Worm (Caenorhabditis elegans) whole organism, mixed stage, embryonic: ENCODE measurements around the gene K08C7.7.
A peak's percentile ranks its signal among the peaks of the same experiment; 100 is the strongest.

ENCODE experiments used
- M03D4.4 ChIP-seq: sonication (generic microtip); optimal IDR thresholded peaks from 2 replicates; lab custom pipeline; 2017; ENCODE audit warnings: mild to moderate bottlenecking, missing genetic modification characterization, missing compliant biosample characterization
- bed-3 ChIP-seq: fragments of 200-800 bp; sonication (Bioruptor generic); optimal IDR thresholded peaks from 3 replicates; lab custom pipeline; 2018; ENCODE audit warnings: mild to moderate bottlenecking, missing genetic modification characterization, moderate library complexity, missing compliant biosample characterization
- blmp-1 ChIP-seq: fragments of 150-350 bp; optimal IDR thresholded peaks from 2 replicates; lab custom pipeline; 2014; ENCODE audit warnings: missing biosample characterization, missing genetic modification characterization
- ceh-39 ChIP-seq: fragments of 150-350 bp; optimal IDR thresholded peaks from 2 replicates; lab custom pipeline; 2014; ENCODE audit warnings: missing biosample characterization, missing genetic modification characterization
- ceh-83 ChIP-seq: fragments of 200-800 bp; sonication (Bioruptor generic); optimal IDR thresholded peaks from 2 replicates; lab custom pipeline; 2018; ENCODE audit warnings: mild to moderate bottlenecking, missing genetic modification characterization, missing compliant biosample characterization
- ces-1 ChIP-seq: fragments of 150-350 bp; optimal IDR thresholded peaks from 2 replicates; lab custom pipeline; 2014; ENCODE audit warnings: missing biosample characterization, missing genetic modification reagents, missing genetic modification characterization
- cnd-1 ChIP-seq: fragments of 200-800 bp; sonication (Bioruptor generic); optimal IDR thresholded peaks from 2 replicates; lab custom pipeline; 2018; ENCODE audit warnings: mild to moderate bottlenecking, missing genetic modification characterization, missing compliant biosample characterization
- elt-1 ChIP-seq: sonication (generic microtip); optimal IDR thresholded peaks from 2 replicates; lab custom pipeline; 2017; ENCODE audit warnings: missing genetic modification characterization, mild to moderate bottlenecking, missing compliant biosample characterization, antibody characterized with exemption, moderate library complexity, borderline replicate concordance; ENCODE audit not compliant: insufficient read depth
- elt-3 ChIP-seq: fragments of 150-350 bp; optimal IDR thresholded peaks from 2 replicates; lab custom pipeline; 2014; ENCODE audit warnings: missing biosample characterization, missing genetic modification characterization
- flh-1 ChIP-seq: fragments of 200-800 bp; sonication (Bioruptor generic); optimal IDR thresholded peaks from 2 replicates; lab custom pipeline; 2018; ENCODE audit warnings: mild to moderate bottlenecking, missing genetic modification characterization, moderate library complexity, missing compliant biosample characterization
- ham-2 ChIP-seq: fragments of 200-800 bp; sonication (Bioruptor generic); optimal IDR thresholded peaks from 2 replicates; lab custom pipeline; 2018; ENCODE audit warnings: mild to moderate bottlenecking, missing genetic modification characterization, missing compliant biosample characterization
- hlh-1 ChIP-seq: fragments of 150-350 bp; optimal IDR thresholded peaks from 2 replicates; lab custom pipeline; 2014; ENCODE audit warnings: missing biosample characterization, missing genetic modification reagents, missing genetic modification characterization
- lin-13 ChIP-seq: fragments of 150-350 bp; optimal IDR thresholded peaks from 2 replicates; lab custom pipeline; 2014; ENCODE audit warnings: missing biosample characterization, missing genetic modification characterization
- lin-32 ChIP-seq: fragments of 200-800 bp; sonication (Bioruptor generic); optimal IDR thresholded peaks from 2 replicates; lab custom pipeline; 2018; ENCODE audit warnings: mild to moderate bottlenecking, missing genetic modification characterization, missing compliant biosample characterization
- lsy-2 ChIP-seq: fragments of 150-350 bp; optimal IDR thresholded peaks from 2 replicates; lab custom pipeline; 2014; ENCODE audit warnings: missing biosample characterization, missing genetic modification characterization
- mab-5 ChIP-seq: fragments of 150-350 bp; optimal IDR thresholded peaks from 2 replicates; lab custom pipeline; 2014; ENCODE audit warnings: missing biosample characterization, missing genetic modification characterization
- mep-1 ChIP-seq: fragments of 150-350 bp; optimal IDR thresholded peaks from 2 replicates; lab custom pipeline; 2017; ENCODE audit warnings: missing biosample characterization, missing genetic modification reagents, missing genetic modification characterization, inconsistent platforms
- mls-2 ChIP-seq: sonication (generic microtip); optimal IDR thresholded peaks from 2 replicates; lab custom pipeline; 2016; ENCODE audit warnings: mild to moderate bottlenecking, missing genetic modification characterization, moderate library complexity, missing compliant biosample characterization
- nhr-2 ChIP-seq: fragments of 150-350 bp; optimal IDR thresholded peaks from 2 replicates; lab custom pipeline; 2014; ENCODE audit warnings: missing biosample characterization, missing genetic modification characterization
- nhr-237 ChIP-seq: fragments of 150-350 bp; optimal IDR thresholded peaks from 2 replicates; lab custom pipeline; 2014; ENCODE audit warnings: missing biosample characterization, missing genetic modification characterization
- nhr-28 ChIP-seq: fragments of 150-350 bp; optimal IDR thresholded peaks from 2 replicates; lab custom pipeline; 2014; ENCODE audit warnings: missing biosample characterization, missing genetic modification characterization
- nhr-76 ChIP-seq: sonication (generic microtip); optimal IDR thresholded peaks from 2 replicates; lab custom pipeline; 2017; ENCODE audit warnings: missing biosample characterization, missing genetic modification characterization
- pha-4 ChIP-seq: fragments of 150-350 bp; optimal IDR thresholded peaks from 2 replicates; lab custom pipeline; 2018; ENCODE audit warnings: missing biosample characterization, missing genetic modification reagents, missing genetic modification characterization
- sem-2 ChIP-seq: fragments of 200-800 bp; sonication (Bioruptor generic); optimal IDR thresholded peaks from 2 replicates; lab custom pipeline; 2018; ENCODE audit warnings: mild to moderate bottlenecking, missing genetic modification characterization, missing compliant biosample characterization
- snpc-4 ChIP-seq: fragments of 150-350 bp; optimal IDR thresholded peaks from 2 replicates; lab custom pipeline; 2014; ENCODE audit warnings: missing biosample characterization, missing genetic modification characterization
- sptf-1 ChIP-seq: sonication (generic microtip); optimal IDR thresholded peaks from 2 replicates; lab custom pipeline; 2017; ENCODE audit warnings: mild to moderate bottlenecking, missing genetic modification characterization, moderate library complexity, missing compliant biosample characterization
- tbx-8 ChIP-seq: fragments of 200-800 bp; sonication (Bioruptor generic); optimal IDR thresholded peaks from 2 replicates; lab custom pipeline; 2018; ENCODE audit warnings: mild to moderate bottlenecking, missing genetic modification characterization, moderate library complexity, missing compliant biosample characterization
- unc-120 ChIP-seq: sonication (generic microtip); optimal IDR thresholded peaks from 2 replicates; lab custom pipeline; 2017; ENCODE audit warnings: missing genetic modification characterization, missing compliant biosample characterization; ENCODE audit not compliant: poor library complexity, severe bottlenecking
- unc-39 ChIP-seq: fragments of 150-350 bp; optimal IDR thresholded peaks from 2 replicates; lab custom pipeline; 2014; ENCODE audit warnings: missing biosample characterization, missing genetic modification characterization
- unc-62 ChIP-seq: fragments of 150-350 bp; optimal IDR thresholded peaks from 2 replicates; lab custom pipeline; 2014; ENCODE audit warnings: missing biosample characterization, missing genetic modification reagents, missing genetic modification characterization
- ztf-11 ChIP-seq: fragments of 150-350 bp; optimal IDR thresholded peaks from 2 replicates; lab custom pipeline; 2014; ENCODE audit warnings: missing biosample characterization, missing genetic modification characterization

The K08C7.7 gene

DNA sequence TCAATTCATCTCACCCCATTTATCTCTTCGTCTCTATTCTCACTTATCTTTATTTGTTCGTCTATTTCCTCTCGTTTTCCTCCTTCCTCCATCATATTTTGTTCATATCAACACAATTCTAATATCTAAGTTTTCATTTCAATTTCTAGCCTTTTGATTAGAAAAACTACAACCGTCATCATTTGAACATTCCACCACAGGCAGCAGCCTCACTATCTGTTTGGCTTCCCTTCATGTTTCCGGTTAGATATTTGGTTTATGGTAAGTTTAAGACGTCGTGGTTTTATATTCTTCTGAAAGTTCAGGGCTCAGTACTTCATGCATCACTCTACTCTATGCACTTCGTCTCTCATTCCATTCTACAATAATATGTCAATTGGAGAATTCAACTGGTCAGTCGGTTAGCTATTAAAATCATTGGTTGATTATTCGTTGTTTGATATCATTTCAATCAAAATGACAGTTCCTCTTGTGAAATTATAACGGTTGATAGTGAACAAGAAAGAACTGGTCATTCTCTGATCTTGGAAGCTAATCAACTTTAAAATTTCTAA, 7.4 kb upstream of the K08C7.7 start, which contains the start of gene K08C7.1:
K08C7.1 (plus strand) TSS at position 43 of the 554 bp plus-strand sequence.
- no peak for TF ChIP-seq lin-32 (GFP tag; lab: Kevin White, UChicago)
- no peak for TF ChIP-seq pha-4 (tag; lab: Kevin White, UChicago)
- no peak for TF ChIP-seq mls-2 (tag; lab: Kevin White, UChicago)
- no peak for TF ChIP-seq M03D4.4 (tag; lab: Kevin White, UChicago)
- TF ChIP-seq ceh-39 = no peak
- TF ChIP-seq ces-1 (GFP tag; lab: Kevin White, UChicago) = no peak
- no peak for TF ChIP-seq unc-39 (tag; lab: Kevin White, UChicago)
- no peak for TF ChIP-seq cnd-1 (tag; lab: Kevin White, UChicago)
- no peak for TF ChIP-seq mep-1
- TF ChIP-seq unc-62 (GFP tag; lab: Kevin White, UChicago) = no peak
- no peak for TF ChIP-seq ztf-11 (tag; lab: Kevin White, UChicago)
- no peak for TF ChIP-seq tbx-8 (GFP tag; lab: Kevin White, UChicago)
- TF ChIP-seq sem-2 = no peak
- no peak for TF ChIP-seq lsy-2
- no peak for TF ChIP-seq ham-2 (GFP tag; lab: Kevin White, UChicago)
- no peak for TF ChIP-seq sptf-1
- TF ChIP-seq snpc-4 (tag; lab: Kevin White, UChicago) = no peak

DNA sequence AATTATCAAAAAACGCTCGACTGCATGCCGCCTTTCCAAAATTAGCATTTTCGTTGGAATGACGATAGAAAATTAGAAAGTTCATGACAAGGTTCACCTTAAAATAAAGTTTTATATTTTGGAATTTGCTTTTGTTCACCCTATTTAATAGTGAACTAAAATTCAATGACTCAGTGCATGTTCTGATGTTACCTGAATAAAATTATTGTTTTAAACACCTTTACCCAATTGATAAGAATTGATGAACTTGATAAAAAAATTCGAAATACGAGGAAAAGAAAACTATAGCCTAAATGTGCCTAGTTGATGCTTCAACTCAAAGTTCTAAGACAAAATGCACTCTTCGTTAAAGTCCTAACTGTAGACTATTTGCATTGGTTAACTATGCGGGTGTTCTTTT, 3.2 kb upstream of the K08C7.7 start:
- TF ChIP-seq nhr-28 (tag; lab: Kevin White, UChicago) (no peak), elt-3 (tag; lab: Kevin White, UChicago) (no peak), sptf-1 (no peak), pha-4 (tag; lab: Kevin White, UChicago) (no peak), lsy-2 (no peak), nhr-2 (tag; lab: Kevin White, UChicago) (no peak), ces-1 (GFP tag; lab: Kevin White, UChicago) (no peak), snpc-4 (tag; lab: Kevin White, UChicago) (no peak), ceh-39 (no peak), hlh-1 (tag; lab: Kevin White, UChicago) (no peak), tbx-8 (GFP tag; lab: Kevin White, UChicago) (no peak), mab-5 (tag; lab: Kevin White, UChicago) (no peak), sem-2 (no peak), cnd-1 (tag; lab: Kevin White, UChicago) (no peak), bed-3 (GFP tag; lab: Kevin White, UChicago) (no peak), unc-120 (no peak), elt-1 (no peak)

DNA sequence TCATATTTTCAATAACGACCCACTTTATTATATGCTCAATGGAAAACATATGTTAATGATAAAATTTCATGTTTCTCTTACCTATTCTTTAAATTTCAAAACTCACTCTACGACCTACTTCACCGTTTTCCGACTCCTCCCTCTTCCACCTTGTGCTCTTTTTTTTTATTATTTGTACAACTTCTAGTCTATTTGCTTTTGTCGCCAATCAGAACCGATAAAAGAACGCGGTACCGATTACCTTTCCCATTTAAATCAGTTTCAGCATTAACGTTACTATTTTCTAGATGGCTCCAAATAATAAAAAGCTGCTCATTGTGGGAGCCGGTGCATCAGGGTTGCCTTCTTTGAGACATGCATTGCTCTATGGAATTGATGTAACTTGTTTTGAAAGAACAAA, 2.5 kb upstream of the K08C7.7 start, which contains the start of gene fmo-1:
fmo-1 (plus strand) TSS at position 98 of the 400 bp plus-strand sequence.
- TF ChIP-seq unc-120 (no peak), sptf-1 (no peak), nhr-237 (tag; lab: Kevin White, UChicago) (no peak), pha-4 (tag; lab: Kevin White, UChicago) (no peak), tbx-8 (GFP tag; lab: Kevin White, UChicago) (no peak), bed-3 (GFP tag; lab: Kevin White, UChicago) (no peak), lin-13 (tag; lab: Kevin White, UChicago) (no peak), ztf-11 (tag; lab: Kevin White, UChicago) (no peak), hlh-1 (tag; lab: Kevin White, UChicago) (no peak), blmp-1 (tag; lab: Kevin White, UChicago) (no peak), sem-2 (no peak), nhr-2 (tag; lab: Kevin White, UChicago) (no peak), flh-1 (GFP tag; lab: Kevin White, UChicago) (no peak)

DNA sequence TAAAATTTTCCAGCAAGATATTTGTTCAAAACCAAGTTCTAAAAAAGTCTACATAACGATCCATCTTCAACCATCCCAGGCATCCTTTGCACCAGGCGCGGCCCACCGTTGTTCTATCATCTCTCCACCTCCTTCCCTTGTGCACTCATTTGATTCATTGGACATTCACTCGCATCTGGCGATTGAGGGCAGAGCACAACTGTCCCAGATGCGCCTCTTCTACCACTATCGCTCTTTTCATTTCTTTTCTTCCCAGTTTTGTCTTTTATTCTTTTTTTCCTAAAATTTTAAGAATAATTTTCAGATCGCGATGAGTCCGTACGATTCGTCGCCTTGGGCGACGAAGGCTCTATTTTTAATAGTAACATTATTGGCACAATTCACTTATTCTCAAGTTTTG, 2.3 kb downstream of the K08C7.7 start, which contains the start of gene epi-1:
epi-1 (plus strand) TSS at position 301 of the 400 bp plus-strand sequence.
- TF ChIP-seq flh-1 (GFP tag; lab: Kevin White, UChicago) (no peak), snpc-4 (tag; lab: Kevin White, UChicago) (no peak), lin-32 (GFP tag; lab: Kevin White, UChicago) (no peak), unc-62 (GFP tag; lab: Kevin White, UChicago) (no peak), nhr-76 (tag; lab: Kevin White, UChicago) (no peak), bed-3 (GFP tag; lab: Kevin White, UChicago) (no peak), unc-120 (peak; percentile 38), lsy-2 (no peak), hlh-1 (tag; lab: Kevin White, UChicago) (peak; percentile 79), mab-5 (tag; lab: Kevin White, UChicago) (no peak)

DNA sequence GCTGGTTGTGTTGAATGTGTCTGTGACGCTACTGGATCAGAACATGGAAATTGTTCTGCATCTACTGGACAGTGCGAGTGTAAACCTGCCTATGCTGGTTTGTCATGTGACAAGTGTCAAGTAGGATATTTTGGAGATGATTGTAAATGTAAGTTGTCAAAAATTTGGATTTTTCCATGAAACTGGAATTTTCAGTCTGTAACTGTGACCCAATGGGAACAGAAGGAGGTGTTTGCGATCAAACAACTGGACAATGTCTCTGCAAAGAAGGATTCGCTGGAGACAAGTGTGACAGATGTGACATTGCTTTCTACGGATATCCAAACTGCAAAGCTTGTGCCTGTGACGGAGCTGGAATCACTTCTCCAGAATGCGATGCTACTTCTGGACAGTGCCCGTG, 4.3 kb downstream of the K08C7.7 start:
- TF ChIP-seq sptf-1 = no peak
- TF ChIP-seq elt-3 (tag; lab: Kevin White, UChicago) = no peak
- no peak for TF ChIP-seq ceh-83 (GFP tag; lab: Kevin White, UChicago)
- TF ChIP-seq ceh-39 = no peak
- no peak for TF ChIP-seq flh-1 (GFP tag; lab: Kevin White, UChicago)
- TF ChIP-seq nhr-237 (tag; lab: Kevin White, UChicago) = no peak
- TF ChIP-seq sem-2 = no peak
- no peak for TF ChIP-seq blmp-1 (tag; lab: Kevin White, UChicago)
- no peak for TF ChIP-seq lin-13 (tag; lab: Kevin White, UChicago)
